Worm (Caenorhabditis elegans) whole organism, L1 larva: ENCODE results near the gene srt-40.

Experiments used
- Y116A8C.19 ChIP-seq: sonication (generic microtip); optimal IDR thresholded peaks from 2 replicates; lab custom pipeline; 2016; ENCODE audit warnings: missing compliant biosample characterization, missing genetic modification characterization, borderline replicate concordance
- ces-1 ChIP-seq: fragments of 150-350 bp; optimal IDR thresholded peaks from 2 replicates; lab custom pipeline; 2014; ENCODE audit warnings: missing biosample characterization, missing genetic modification reagents, missing genetic modification characterization
- elt-2 ChIP-seq: sonication (generic microtip); optimal IDR thresholded peaks from 2 replicates; lab custom pipeline; 2016; ENCODE audit warnings: missing genetic modification characterization, mild to moderate bottlenecking, inconsistent platforms, missing compliant biosample characterization, missing genetic modification reagents
- nhr-237 ChIP-seq: fragments of 150-350 bp; optimal IDR thresholded peaks from 2 replicates; lab custom pipeline; 2014; ENCODE audit warnings: missing biosample characterization, missing genetic modification characterization
- nhr-76 ChIP-seq: sonication (generic microtip); optimal IDR thresholded peaks from 2 replicates; lab custom pipeline; 2017; ENCODE audit warnings: missing biosample characterization, missing genetic modification characterization
- sox-4 ChIP-seq: sonication (generic microtip); optimal IDR thresholded peaks from 2 replicates; lab custom pipeline; 2016; ENCODE audit warnings: missing genetic modification characterization, missing compliant biosample characterization
- tbx-2 ChIP-seq: sonication (generic microtip); optimal IDR thresholded peaks from 2 replicates; lab custom pipeline; 2016; ENCODE audit warnings: missing genetic modification characterization, missing compliant biosample characterization
- unc-98 ChIP-seq: fragments of 200-800 bp; sonication (Bioruptor generic); IDR thresholded peaks from 2 replicates; pipeline ENCODE4 v1.3.6; 2022; ENCODE audit warnings: missing genetic modification characterization, missing compliant biosample characterization

ce11 chrV:2249310-2249709 is 43.2 kb upstream of the srt-40 start, which contains the start of gene cyp-33C6:
- no peak for TF ChIP-seq sox-4 (tag; lab: Kevin White, UChicago)
- no peak for TF ChIP-seq ces-1
- no peak for TF ChIP-seq nhr-237
- no peak for TF ChIP-seq tbx-2 (tag; lab: Kevin White, UChicago)
- TF ChIP-seq Y116A8C.19, result no peak
- no peak for TF ChIP-seq elt-2 (tag; lab: Kevin White, UChicago)
- no peak for TF ChIP-seq unc-98 (GFP tag; lab: Robert Waterston, UW)
- no peak for TF ChIP-seq nhr-76 (tag; lab: Kevin White, UChicago)
